Worm (Caenorhabditis elegans) whole organism, mixed stage, embryonic: ENCODE measurements around the gene fbxb-71.

Experiments used
- cnd-1 ChIP-seq: fragments of 200-800 bp; sonication (Bioruptor generic); optimal IDR thresholded peaks from 2 replicates; lab custom pipeline; 2018; ENCODE audit warnings: mild to moderate bottlenecking, missing genetic modification characterization, missing compliant biosample characterization
- elt-1 ChIP-seq: sonication (generic microtip); optimal IDR thresholded peaks from 2 replicates; lab custom pipeline; 2017; ENCODE audit warnings: missing genetic modification characterization, mild to moderate bottlenecking, missing compliant biosample characterization, antibody characterized with exemption, moderate library complexity, borderline replicate concordance; ENCODE audit not compliant: insufficient read depth
- lsy-2 ChIP-seq: fragments of 150-350 bp; optimal IDR thresholded peaks from 2 replicates; lab custom pipeline; 2014; ENCODE audit warnings: missing biosample characterization, missing genetic modification characterization
- mep-1 ChIP-seq: fragments of 150-350 bp; optimal IDR thresholded peaks from 2 replicates; lab custom pipeline; 2017; ENCODE audit warnings: missing biosample characterization, missing genetic modification reagents, missing genetic modification characterization, inconsistent platforms
- nhr-12 ChIP-seq: fragments of 150-350 bp; optimal IDR thresholded peaks from 2 replicates; lab custom pipeline; 2014; ENCODE audit warnings: missing biosample characterization, missing genetic modification characterization
- nhr-2 ChIP-seq: fragments of 150-350 bp; optimal IDR thresholded peaks from 2 replicates; lab custom pipeline; 2014; ENCODE audit warnings: missing biosample characterization, missing genetic modification characterization
- nhr-76 ChIP-seq: sonication (generic microtip); optimal IDR thresholded peaks from 2 replicates; lab custom pipeline; 2017; ENCODE audit warnings: missing biosample characterization, missing genetic modification characterization
- unc-62 ChIP-seq: fragments of 150-350 bp; optimal IDR thresholded peaks from 2 replicates; lab custom pipeline; 2014; ENCODE audit warnings: missing biosample characterization, missing genetic modification reagents, missing genetic modification characterization

- no peak for TF ChIP-seq lsy-2 (tag; lab: Kevin White, UChicago)
- no peak for TF ChIP-seq mep-1 (tag; lab: Kevin White, UChicago)
- no peak for TF ChIP-seq nhr-76 (tag; lab: Kevin White, UChicago)
- TF ChIP-seq cnd-1: no peak
- TF ChIP-seq nhr-12: no peak
- no peak for TF ChIP-seq nhr-2 (tag; lab: Kevin White, UChicago)
- no peak for TF ChIP-seq unc-62 (GFP tag; lab: Kevin White, UChicago)
- no peak for TF ChIP-seq elt-1
Observed at ce11 chrX:3284967-3285366, 22.3 kb downstream of the fbxb-71 start.
